Worm (Caenorhabditis elegans) whole organism, L2 larva: Measurements from ENCODE around the gene srh-217.

Experiments
- C34F6.9 ChIP-seq: fragments of 150-350 bp; optimal IDR thresholded peaks from 2 replicates; lab custom pipeline; 2014; ENCODE audit warnings: missing biosample characterization, missing genetic modification characterization
- F13H6.1 ChIP-seq: sonication (generic microtip); optimal IDR thresholded peaks from 2 replicates; lab custom pipeline; 2016; ENCODE audit warnings: missing genetic modification characterization, missing compliant biosample characterization
- R02D3.7 ChIP-seq: fragments of 150-350 bp; optimal IDR thresholded peaks from 2 replicates; lab custom pipeline; 2014; ENCODE audit warnings: missing biosample characterization, missing genetic modification characterization
- Y55F3AM.14 ChIP-seq: fragments of 200-800 bp; sonication (Bioruptor generic); optimal IDR thresholded peaks from 2 replicates; lab custom pipeline; 2018; ENCODE audit warnings: mild to moderate bottlenecking, missing genetic modification characterization, missing compliant biosample characterization
- aly-2 ChIP-seq: fragments of 150-350 bp; optimal IDR thresholded peaks from 2 replicates; lab custom pipeline; 2014; ENCODE audit warnings: missing biosample characterization, missing genetic modification characterization
- ama-1 ChIP-seq: fragments of 150-350 bp; optimal IDR thresholded peaks from 2 replicates; lab custom pipeline; 2018; ENCODE audit warnings: inconsistent platforms
- blmp-1 ChIP-seq: sonication (generic microtip); optimal IDR thresholded peaks from 2 replicates; lab custom pipeline; 2017; ENCODE audit warnings: missing genetic modification characterization, mild to moderate bottlenecking, missing compliant biosample characterization, antibody characterized with exemption, moderate library complexity; ENCODE audit not compliant: insufficient read depth
- ceh-82 ChIP-seq: fragments of 150-350 bp; optimal IDR thresholded peaks from 2 replicates; lab custom pipeline; 2014; ENCODE audit warnings: missing biosample characterization, missing genetic modification characterization
- crh-2 ChIP-seq: sonication (generic microtip); optimal IDR thresholded peaks from 2 replicates; lab custom pipeline; 2017; ENCODE audit warnings: missing biosample characterization, missing genetic modification characterization
- dmd-4 ChIP-seq: sonication (generic microtip); optimal IDR thresholded peaks from 2 replicates; lab custom pipeline; 2017; ENCODE audit warnings: missing biosample characterization, missing genetic modification characterization
- egl-27 ChIP-seq: sonication (generic microtip); optimal IDR thresholded peaks from 3 replicates; lab custom pipeline; 2017; ENCODE audit warnings: missing biosample characterization, missing genetic modification reagents, missing genetic modification characterization
- elt-1 ChIP-seq: fragments of 150-350 bp; optimal IDR thresholded peaks from 2 replicates; lab custom pipeline; 2014; ENCODE audit warnings: missing biosample characterization, missing genetic modification characterization
- elt-3 ChIP-seq: sonication (generic microtip); optimal IDR thresholded peaks from 2 replicates; lab custom pipeline; 2017; ENCODE audit warnings: missing biosample characterization, missing genetic modification characterization
- fos-1 ChIP-seq: fragments of 150-350 bp; optimal IDR thresholded peaks from 2 replicates; lab custom pipeline; 2014; ENCODE audit warnings: missing biosample characterization, missing genetic modification characterization
- gmeb-1 ChIP-seq: fragments of 150-350 bp; optimal IDR thresholded peaks from 2 replicates; lab custom pipeline; 2014; ENCODE audit warnings: missing biosample characterization, missing genetic modification characterization
- lin-39 ChIP-seq: fragments of 150-350 bp; optimal IDR thresholded peaks from 2 replicates; lab custom pipeline; 2014; ENCODE audit warnings: missing biosample characterization, missing genetic modification reagents, missing genetic modification characterization
- lsy-2 ChIP-seq, 2 experiments: fragments of 150-350 bp in 1 of 2; sonication (generic microtip) in 1 of 2; optimal IDR thresholded peaks; 2 replicates each; lab custom pipeline; 2014 to 2017; ENCODE audit warnings: missing biosample characterization in 2 of 2, missing genetic modification characterization in 2 of 2
- mbf-1 ChIP-seq: sonication (generic microtip); optimal IDR thresholded peaks from 2 replicates; lab custom pipeline; 2017; ENCODE audit warnings: missing biosample characterization, missing genetic modification characterization
- mdl-1 ChIP-seq, 2 experiments: fragments of 150-350 bp in 1 of 2; sonication (generic microtip) in 1 of 2; optimal IDR thresholded peaks; 2 replicates each; lab custom pipeline; 2017; ENCODE audit warnings: missing biosample characterization in 2 of 2, missing genetic modification characterization in 2 of 2
- nhr-12 ChIP-seq: fragments of 150-350 bp; optimal IDR thresholded peaks from 2 replicates; lab custom pipeline; 2014; ENCODE audit warnings: missing biosample characterization, missing genetic modification characterization
- nhr-129 ChIP-seq: fragments of 150-350 bp; optimal IDR thresholded peaks from 2 replicates; lab custom pipeline; 2014; ENCODE audit warnings: missing biosample characterization, missing genetic modification characterization
- nhr-23 ChIP-seq: fragments of 150-350 bp; optimal IDR thresholded peaks from 2 replicates; lab custom pipeline; 2014; ENCODE audit warnings: missing biosample characterization, missing genetic modification reagents, missing genetic modification characterization
- nhr-237 ChIP-seq: fragments of 150-350 bp; optimal IDR thresholded peaks from 2 replicates; lab custom pipeline; 2014; ENCODE audit warnings: missing biosample characterization, missing genetic modification characterization
- nhr-6 ChIP-seq: fragments of 150-350 bp; optimal IDR thresholded peaks from 2 replicates; lab custom pipeline; 2014; ENCODE audit warnings: missing biosample characterization, missing genetic modification characterization
- peb-1 ChIP-seq: fragments of 150-350 bp; optimal IDR thresholded peaks from 2 replicates; lab custom pipeline; 2014; ENCODE audit warnings: missing biosample characterization, missing genetic modification characterization
- sem-4 ChIP-seq: fragments of 150-350 bp; optimal IDR thresholded peaks from 2 replicates; lab custom pipeline; 2014; ENCODE audit warnings: missing biosample characterization, missing genetic modification reagents, missing genetic modification characterization
- skn-1 ChIP-seq: sonication (generic microtip); optimal IDR thresholded peaks from 2 replicates; lab custom pipeline; 2017; ENCODE audit warnings: missing biosample characterization, missing genetic modification characterization
- sma-3 ChIP-seq: sonication (generic microtip); optimal IDR thresholded peaks from 2 replicates; lab custom pipeline; 2016; ENCODE audit warnings: missing genetic modification reagents, missing genetic modification characterization, missing compliant biosample characterization
- sma-9 ChIP-seq, 2 experiments: fragments of 150-350 bp in 1 of 2; sonication (generic microtip) in 1 of 2; optimal IDR thresholded peaks; 2 replicates each; lab custom pipeline; 2014 to 2016; ENCODE audit warnings: missing genetic modification characterization in 2 of 2, mild to moderate bottlenecking in 1 of 2, missing biosample characterization in 1 of 2, missing compliant biosample characterization in 1 of 2, missing genetic modification reagents in 1 of 2, moderate library complexity in 1 of 2
- snpc-4 ChIP-seq: fragments of 150-350 bp; optimal IDR thresholded peaks from 2 replicates; lab custom pipeline; 2014; ENCODE audit warnings: missing biosample characterization, missing genetic modification characterization
- unc-39 ChIP-seq: fragments of 150-350 bp; optimal IDR thresholded peaks from 2 replicates; lab custom pipeline; 2014; ENCODE audit warnings: missing biosample characterization, missing genetic modification characterization
- unc-55 ChIP-seq: fragments of 150-350 bp; sonication (generic microtip); optimal IDR thresholded peaks from 3 replicates; lab custom pipeline; 2014; ENCODE audit warnings: missing biosample characterization, missing genetic modification reagents, missing genetic modification characterization
- unc-62 ChIP-seq: fragments of 150-350 bp; optimal IDR thresholded peaks from 2 replicates; lab custom pipeline; 2014; ENCODE audit warnings: missing biosample characterization, missing genetic modification reagents, missing genetic modification characterization
- ztf-4 ChIP-seq: fragments of 150-350 bp; optimal IDR thresholded peaks from 2 replicates; lab custom pipeline; 2014; ENCODE audit warnings: missing biosample characterization, missing genetic modification characterization

srh-217 gene

DNA sequence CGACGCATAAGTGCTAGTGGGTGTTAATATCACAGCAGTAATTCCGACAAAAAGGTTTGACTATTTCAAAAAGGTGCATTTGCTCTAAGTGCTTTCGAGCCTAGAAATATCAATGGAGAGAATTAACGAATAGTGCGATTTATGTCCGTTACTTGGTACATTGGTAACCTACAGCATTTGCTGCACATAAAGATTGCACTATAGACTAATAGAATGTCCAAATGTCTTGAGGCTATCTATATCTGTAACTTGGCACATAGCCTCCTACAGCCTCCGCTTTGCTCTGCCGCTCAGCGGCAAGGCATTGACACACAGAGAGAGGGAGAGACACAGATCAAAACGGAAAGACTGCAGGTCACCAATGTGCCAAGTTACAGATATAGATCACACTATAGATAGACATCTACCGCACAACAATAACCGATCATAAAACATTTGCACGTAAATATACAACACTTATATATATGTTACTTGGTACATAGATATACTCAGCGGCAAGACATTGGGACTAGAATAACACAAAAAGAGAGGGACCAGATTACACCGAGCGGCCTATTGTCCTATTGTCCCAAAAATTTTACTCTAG is at the start of gene srh-217, which contains the start of gene Y113G7B.28:
srh-217 (minus strand) TSS at position 101 of the 586 bp plus-strand sequence.
Y113G7B.28 (plus strand) TSS at position 536 of the 586 bp plus-strand sequence.
- no peak for TF ChIP-seq lin-39 (tag; lab: Kevin White, UChicago)

DNA sequence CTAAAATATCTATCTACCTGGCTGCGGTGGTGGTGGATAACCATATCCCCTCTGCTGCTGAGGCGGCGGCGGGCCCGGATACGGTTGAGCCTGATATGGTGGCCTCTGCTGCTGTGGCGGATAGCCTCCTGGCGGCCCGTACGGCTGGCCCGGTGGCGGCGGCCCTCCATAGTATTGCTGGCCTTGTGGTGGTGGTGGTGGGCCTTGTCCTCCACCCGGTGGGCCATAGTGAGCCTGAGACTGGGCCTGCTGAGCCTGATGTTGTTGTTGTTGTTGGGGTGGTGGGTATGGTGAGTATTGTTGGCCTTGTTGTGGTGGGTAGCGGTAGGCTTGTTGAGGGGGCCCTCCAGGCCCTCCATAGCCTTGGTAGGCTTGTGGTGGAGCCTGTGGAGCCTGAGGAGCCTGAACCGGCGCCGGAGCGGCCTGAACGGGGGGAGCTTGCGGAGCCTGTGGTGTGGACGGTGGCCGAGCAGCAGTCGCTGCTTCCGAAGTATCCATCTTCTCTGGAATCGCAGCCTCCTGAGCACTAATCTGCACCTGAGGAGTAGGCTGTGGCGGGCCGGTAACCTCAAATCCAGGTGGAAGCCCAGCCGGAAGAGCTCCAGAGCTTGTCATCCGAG is 46.0 kb upstream of the srh-217 start:
- no peak for TF ChIP-seq snpc-4 (tag; lab: Kevin White, UChicago)
- TF ChIP-seq skn-1 (tag; lab: Kevin White, UChicago), result no peak
- TF ChIP-seq dmd-4 (tag; lab: Kevin White, UChicago), result no peak
- TF ChIP-seq Y55F3AM.14, result no peak
- TF ChIP-seq unc-62 (GFP tag; lab: Kevin White, UChicago), result no peak
- TF ChIP-seq egl-27 (tag; lab: Kevin White, UChicago), result no peak
- no peak for TF ChIP-seq peb-1
- TF ChIP-seq lin-39 (tag; lab: Kevin White, UChicago), result no peak
- no peak for TF ChIP-seq unc-39 (tag; lab: Kevin White, UChicago)
- TF ChIP-seq aly-2, result no peak
- TF ChIP-seq ceh-82 (tag; lab: Kevin White, UChicago), result no peak
- TF ChIP-seq sma-9 (GFP tag; optimal IDR thresholded peaks at IDR 0.05; lab: Kevin White, UChicago), result no peak
- no peak for TF ChIP-seq sma-9 (tag; optimal IDR thresholded peaks at IDR 0.05; lab: Kevin White, UChicago)
- TF ChIP-seq crh-2 (tag; lab: Kevin White, UChicago), result no peak
- no peak for TF ChIP-seq fos-1
- TF ChIP-seq mdl-1 (tag; optimal IDR thresholded peaks at IDR 0.05; lab: Kevin White, UChicago), result no peak
- TF ChIP-seq C34F6.9 (tag; lab: Kevin White, UChicago), result no peak
- no peak for TF ChIP-seq gmeb-1
- TF ChIP-seq nhr-237 (tag; lab: Kevin White, UChicago), result no peak
- TF ChIP-seq ama-1 (lab: Kevin White, UChicago), result no peak
- TF ChIP-seq R02D3.7 (tag; lab: Kevin White, UChicago), result no peak
- TF ChIP-seq, all 48 proteins: peak for 0

DNA sequence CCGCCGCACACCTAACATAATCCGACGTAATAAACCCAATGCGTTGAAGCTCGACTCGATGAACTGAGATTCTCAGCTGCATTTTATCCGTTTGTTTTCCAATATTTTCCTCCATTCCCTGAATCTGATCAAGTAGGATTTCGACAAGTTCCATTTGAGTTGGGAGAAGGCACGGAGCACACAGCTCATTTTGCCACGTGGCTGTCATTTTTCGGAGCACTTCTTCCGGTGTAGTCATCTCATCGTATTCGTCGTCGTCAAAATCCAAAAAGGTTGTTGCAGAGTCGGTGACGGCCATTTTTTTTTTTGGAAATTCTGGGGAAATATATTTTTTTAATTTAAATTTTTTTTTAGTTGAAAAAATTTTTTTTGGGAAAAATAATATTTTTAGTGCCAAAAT is 42.1 kb upstream of the srh-217 start, which contains the start of gene sld-5:
sld-5 (minus strand) TSS at position 317 of the 400 bp plus-strand sequence.
- TF ChIP-seq ztf-4 (tag; lab: Kevin White, UChicago) (no peak), nhr-129 (tag; lab: Kevin White, UChicago) (no peak), ama-1 (lab: Kevin White, UChicago) (no peak)

DNA sequence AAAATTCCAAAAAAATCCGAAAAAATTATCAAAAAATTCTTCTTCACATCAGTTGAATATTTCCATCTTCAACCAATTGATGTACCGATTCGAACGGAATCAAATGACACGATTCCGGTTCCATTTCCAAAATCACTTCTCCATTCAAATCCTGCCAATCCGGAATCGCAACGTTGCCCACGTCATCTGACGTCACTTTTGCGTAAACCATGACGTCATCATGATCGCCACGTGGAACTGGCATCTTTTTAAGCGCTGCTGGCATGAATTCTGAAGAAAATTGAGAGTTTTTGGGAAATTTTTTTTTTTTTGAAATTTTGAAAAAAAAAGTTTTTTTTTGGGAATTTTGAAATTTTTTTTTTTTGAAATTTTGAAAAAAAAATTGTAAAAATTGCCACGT is 39.9 kb upstream of the srh-217 start:
- TF ChIP-seq R02D3.7 (tag; lab: Kevin White, UChicago) (no peak), snpc-4 (tag; lab: Kevin White, UChicago) (no peak), ceh-82 (tag; lab: Kevin White, UChicago) (no peak), unc-55 (GFP tag; lab: Kevin White, UChicago) (no peak), ama-1 (lab: Kevin White, UChicago) (no peak), nhr-129 (tag; lab: Kevin White, UChicago) (no peak), elt-3 (tag; lab: Kevin White, UChicago) (no peak), mbf-1 (tag; lab: Kevin White, UChicago) (no peak), F13H6.1 (tag; lab: Kevin White, UChicago) (no peak), ztf-4 (tag; lab: Kevin White, UChicago) (no peak), sem-4 (tag; lab: Kevin White, UChicago) (no peak), Y55F3AM.14 (no peak), fos-1 (no peak), lsy-2 (tag; optimal IDR thresholded peaks at IDR 0.05; lab: Kevin White, UChicago) (no peak), gmeb-1 (no peak), nhr-23 (tag; lab: Kevin White, UChicago) (no peak), elt-1 (tag; lab: Kevin White, UChicago) (no peak)

DNA sequence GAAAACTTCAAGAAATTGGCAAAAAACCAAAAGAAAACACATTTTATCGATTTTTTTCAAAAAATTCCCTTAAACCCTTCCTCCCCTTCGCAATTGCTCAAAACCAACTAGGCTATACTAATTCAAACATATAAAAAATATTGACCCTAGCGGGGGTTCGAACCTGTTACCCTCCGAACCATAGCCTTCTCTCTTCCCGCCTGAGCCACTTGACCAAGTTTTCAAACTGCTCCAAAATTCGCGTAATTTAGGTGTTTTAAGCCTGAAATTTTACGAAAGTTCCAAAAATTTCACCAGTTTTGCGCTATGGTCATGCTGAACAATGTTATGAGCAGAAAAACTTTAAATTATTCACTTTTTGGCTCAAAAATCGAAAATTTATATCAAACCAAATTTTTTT is 39.1 kb upstream of the srh-217 start:
- TF ChIP-seq sma-3 (GFP tag; lab: Kevin White, UChicago) (no peak), nhr-129 (tag; lab: Kevin White, UChicago) (no peak), blmp-1 (tag; lab: Kevin White, UChicago) (no peak), unc-55 (GFP tag; lab: Kevin White, UChicago) (no peak), nhr-237 (tag; lab: Kevin White, UChicago) (no peak), lsy-2 (tag; optimal IDR thresholded peaks at IDR 0.05; lab: Kevin White, UChicago) (no peak), nhr-12 (tag; lab: Kevin White, UChicago) (no peak), nhr-6 (tag; lab: Kevin White, UChicago) (no peak), C34F6.9 (tag; lab: Kevin White, UChicago) (no peak), ztf-4 (tag; lab: Kevin White, UChicago) (no peak), ama-1 (lab: Kevin White, UChicago) (no peak), skn-1 (tag; lab: Kevin White, UChicago) (no peak), Y55F3AM.14 (no peak), crh-2 (tag; lab: Kevin White, UChicago) (no peak)
